Worm (Caenorhabditis elegans) whole organism, early embryonic: ENCODE results near the gene nfu-1.

Source experiments
- B0310.2 ChIP-seq: sonication (generic microtip); optimal IDR thresholded peaks from 2 replicates; lab custom pipeline; 2016; ENCODE audit warnings: mild to moderate bottlenecking, missing genetic modification characterization, missing compliant biosample characterization
- F13C5.2 ChIP-seq: sonication (generic microtip); optimal IDR thresholded peaks from 2 replicates; lab custom pipeline; 2017; ENCODE audit warnings: mild to moderate bottlenecking, missing genetic modification characterization, inconsistent platforms, missing compliant biosample characterization
- aly-1 ChIP-seq: sonication (generic microtip); optimal IDR thresholded peaks from 2 replicates; lab custom pipeline; 2016; ENCODE audit warnings: missing genetic modification characterization, missing compliant biosample characterization
- ama-1 ChIP-seq: fragments of 150-350 bp; optimal IDR thresholded peaks from 2 replicates; lab custom pipeline; 2014
- ceh-13 ChIP-seq: fragments of 200-800 bp; sonication (Bioruptor generic); optimal IDR thresholded peaks from 2 replicates; lab custom pipeline; 2018; ENCODE audit warnings: mild to moderate bottlenecking, missing genetic modification characterization, missing compliant biosample characterization
- ceh-36 ChIP-seq: sonication (generic microtip); optimal IDR thresholded peaks from 2 replicates; lab custom pipeline; 2016; ENCODE audit warnings: missing genetic modification characterization, inconsistent platforms, missing compliant biosample characterization
- ets-7 ChIP-seq: sonication (generic microtip); optimal IDR thresholded peaks from 2 replicates; lab custom pipeline; 2016; ENCODE audit warnings: missing genotype, missing genetic modification characterization, missing compliant biosample characterization
- flt-1 ChIP-seq: fragments of 200-800 bp; sonication (Bioruptor generic); IDR thresholded peaks from 2 replicates; pipeline ENCODE4 v1.3.6; 2022; ENCODE audit warnings: missing genetic modification characterization, missing compliant biosample characterization
- hmbx-1 ChIP-seq: sonication (generic microtip); optimal IDR thresholded peaks from 2 replicates; lab custom pipeline; 2016; ENCODE audit warnings: mild to moderate bottlenecking, missing genetic modification characterization, missing compliant biosample characterization
- hmg-4 ChIP-seq: fragments of 200-800 bp; sonication (Bioruptor generic); optimal IDR thresholded peaks from 2 replicates; lab custom pipeline; 2018; ENCODE audit warnings: mild to moderate bottlenecking, missing genetic modification characterization, missing compliant biosample characterization
- hnd-1 ChIP-seq: sonication (generic microtip); optimal IDR thresholded peaks from 2 replicates; lab custom pipeline; 2016; ENCODE audit warnings: missing genetic modification characterization, missing compliant biosample characterization
- pes-1 ChIP-seq: fragments of 200-800 bp; sonication (Bioruptor generic); IDR thresholded peaks from 2 replicates; pipeline ENCODE4 v1.3.6; 2022; ENCODE audit warnings: missing genetic modification reagents, missing genetic modification characterization, missing compliant biosample characterization
- scrt-1 ChIP-seq: fragments of 200-800 bp; sonication (Bioruptor generic); IDR thresholded peaks from 2 replicates; pipeline ENCODE4 v1.3.6; 2022; ENCODE audit warnings: missing genetic modification characterization, missing compliant biosample characterization
- sea-1 ChIP-seq: fragments of 200-800 bp; sonication (Bioruptor generic); conservative IDR thresholded peaks from 2 replicates; pipeline ENCODE4 v1.3.6; 2022; ENCODE audit warnings: missing genetic modification characterization, missing compliant biosample characterization
- tbx-11 ChIP-seq: fragments of 200-800 bp; sonication (Bioruptor generic); IDR thresholded peaks from 2 replicates; pipeline ENCODE4 v1.3.6; 2022; ENCODE audit warnings: missing genetic modification characterization, missing compliant biosample characterization
- tbx-37 ChIP-seq: fragments of 200-800 bp; sonication (Bioruptor generic); conservative IDR thresholded peaks from 2 replicates; pipeline ENCODE4 v1.3.6; 2022; ENCODE audit warnings: missing genetic modification reagents, missing genetic modification characterization, missing compliant biosample characterization
- tra-4 ChIP-seq: sonication (generic microtip); optimal IDR thresholded peaks from 2 replicates; lab custom pipeline; 2017; ENCODE audit warnings: missing genetic modification characterization, missing compliant biosample characterization

nfu-1 gene

DNA sequence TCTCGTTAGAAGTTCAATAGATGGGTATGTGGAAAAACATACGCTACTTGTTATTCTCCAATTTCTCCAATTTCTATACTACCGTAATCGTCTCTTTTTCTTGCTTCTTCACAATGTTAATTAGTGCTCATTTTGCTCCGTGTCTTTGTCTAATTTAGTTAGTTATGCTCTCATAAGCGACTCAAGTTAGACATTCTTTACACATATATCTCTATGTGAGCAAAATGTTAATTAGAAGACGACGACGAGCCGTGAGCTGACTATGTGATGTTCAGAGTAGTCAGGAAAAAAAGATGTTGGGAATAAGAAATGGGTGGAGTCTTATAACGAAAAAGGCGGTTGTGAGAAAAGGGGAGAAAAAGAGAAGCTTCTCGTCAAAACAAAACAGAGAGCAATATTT, 39.7 kb upstream of the nfu-1 start:
- TF ChIP-seq pes-1 (GFP tag; lab: Robert Waterston, UW) (no peak), flt-1 (no peak)

DNA sequence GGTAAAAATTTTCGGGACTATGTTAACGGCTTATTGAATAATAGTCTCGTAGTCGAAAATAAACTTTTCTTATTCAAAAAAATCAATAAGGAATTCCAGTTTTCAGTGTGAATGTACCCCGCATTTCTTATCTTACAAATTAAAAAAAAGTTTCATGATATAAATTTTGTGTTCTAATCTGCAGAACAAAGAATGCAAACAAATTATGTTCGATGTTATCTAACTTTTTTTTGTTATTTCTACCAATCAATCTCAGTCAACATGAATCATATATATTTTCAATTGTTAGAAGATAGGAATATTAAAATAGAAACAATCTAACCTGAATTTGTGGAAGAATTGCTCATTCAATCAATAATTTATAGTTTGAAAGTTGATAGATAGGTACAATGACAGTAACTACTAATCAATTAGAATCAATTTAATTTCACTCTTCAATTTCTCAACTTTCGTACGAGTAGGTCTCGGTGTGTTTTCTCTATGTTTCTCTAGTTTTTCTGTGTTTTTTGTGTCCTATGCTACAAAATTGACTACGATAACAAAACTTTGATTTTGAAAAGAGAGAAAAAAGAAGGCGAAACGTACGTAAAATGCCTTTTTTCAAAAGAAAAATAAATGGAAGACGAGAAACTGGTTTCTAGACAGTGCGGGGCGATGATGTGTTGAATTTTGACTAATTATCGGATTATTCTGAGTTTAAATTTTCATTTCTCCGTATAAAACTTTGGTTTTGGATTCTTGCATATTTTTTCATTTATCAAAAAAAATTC, 37.2 kb upstream of the nfu-1 start, which contains the start of the genes unc-43 and Y43C5B.3:
Gene unc-43 (minus strand): TSS at position 347 of the 770 bp plus-strand sequence.
Gene Y43C5B.3 (plus strand): TSS at position 720 of the 770 bp plus-strand sequence.
- TF ChIP-seq tra-4: no peak
- no peak for TF ChIP-seq ama-1 (lab: Kevin White, UChicago)

DNA sequence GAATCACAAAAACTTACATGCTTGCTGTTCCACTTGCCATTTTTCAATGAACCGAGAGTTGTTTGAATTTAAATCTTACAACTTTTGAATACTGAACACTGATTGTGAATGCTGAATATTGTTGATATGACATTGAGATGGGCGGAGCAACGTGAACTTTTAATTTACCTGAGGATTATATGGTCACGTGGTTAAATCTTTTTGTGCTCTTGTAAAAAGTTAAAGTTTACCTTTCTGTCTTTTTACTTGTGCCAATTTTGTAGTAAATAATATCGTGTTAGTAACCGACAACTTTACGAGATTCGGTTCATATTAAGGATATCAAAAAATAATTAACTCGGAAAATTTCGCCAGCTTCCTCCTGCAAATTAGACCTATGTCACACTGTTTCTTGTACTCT, 35.0 kb upstream of the nfu-1 start, which contains the start of gene Y43C5B.2:
Gene Y43C5B.2 (minus strand): TSS at position 101 of the 400 bp plus-strand sequence.
- TF ChIP-seq sea-1: no peak
- no peak for TF ChIP-seq tra-4
- TF ChIP-seq flt-1: no peak
- no peak for TF ChIP-seq ceh-13
- no peak for TF ChIP-seq hmbx-1
- no peak for TF ChIP-seq aly-1 (tag; lab: Kevin White, UChicago)
- TF ChIP-seq ets-7: no peak
- TF ChIP-seq B0310.2: no peak
- no peak for TF ChIP-seq ama-1 (lab: Kevin White, UChicago)
- TF ChIP-seq ceh-36: no peak
- TF ChIP-seq F13C5.2 (tag; lab: Kevin White, UChicago): no peak
- TF ChIP-seq tbx-37 (GFP tag; lab: Robert Waterston, UW): no peak
- no peak for TF ChIP-seq scrt-1 (GFP tag; lab: Robert Waterston, UW)
- no peak for TF ChIP-seq pes-1 (GFP tag; lab: Robert Waterston, UW)
- no peak for TF ChIP-seq hnd-1 (tag; lab: Kevin White, UChicago)
- TF ChIP-seq hmg-4 (GFP tag; lab: Kevin White, UChicago): no peak
- TF ChIP-seq tbx-11 (GFP tag; lab: Robert Waterston, UW): no peak

DNA sequence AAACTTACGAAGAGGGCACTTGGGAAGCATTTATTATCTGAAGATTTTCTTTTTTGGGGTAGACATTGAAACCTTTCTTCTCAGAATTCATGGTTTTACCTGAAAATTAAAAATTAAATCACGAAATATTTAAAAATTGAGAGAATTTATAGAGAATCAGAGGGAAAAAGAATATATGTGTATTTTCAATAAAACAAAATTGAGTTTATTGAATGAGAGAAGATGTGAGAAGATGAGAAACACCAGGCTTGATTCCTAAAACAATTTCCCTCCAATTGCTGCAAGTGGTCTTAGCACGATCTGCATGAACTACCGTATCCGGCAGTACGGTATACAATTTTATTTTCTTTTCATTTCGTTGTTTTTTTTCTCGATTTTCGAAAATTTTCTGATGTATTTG, 30.1 kb upstream of the nfu-1 start, which contains the start of gene R11A8.1:
Gene R11A8.1 (minus strand): TSS at position 101 of the 400 bp plus-strand sequence.
- no peak for TF ChIP-seq tra-4

DNA sequence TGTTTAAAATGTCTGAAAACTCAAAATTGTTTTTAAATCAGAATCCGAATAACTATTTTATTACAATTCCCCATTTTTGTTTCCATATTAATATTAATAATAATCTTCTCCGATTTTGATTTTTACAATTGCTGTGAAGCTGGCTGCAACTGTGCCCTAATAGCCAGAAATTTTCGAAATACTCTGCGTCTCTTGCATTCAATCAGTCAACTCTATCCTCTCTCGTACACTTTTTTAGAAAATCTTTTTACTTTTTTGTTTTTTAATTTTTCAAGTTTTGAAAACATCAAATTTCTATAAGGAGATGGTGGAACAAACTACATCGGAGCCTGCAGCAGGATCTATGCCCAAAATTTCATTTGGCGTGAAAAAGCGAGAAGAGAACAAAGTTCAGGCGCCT, 29.4 kb upstream of the nfu-1 start, which contains the start of gene gkow-1:
Gene gkow-1 (plus strand): TSS at position 301 of the 400 bp plus-strand sequence.
- TF ChIP-seq ets-7 (no peak), flt-1 (no peak), ceh-13 (no peak), ama-1 (lab: Kevin White, UChicago) (no peak), tbx-37 (GFP tag; lab: Robert Waterston, UW) (no peak), sea-1 (no peak), pes-1 (GFP tag; lab: Robert Waterston, UW) (no peak), aly-1 (tag; lab: Kevin White, UChicago) (no peak), tra-4 (no peak), tbx-11 (GFP tag; lab: Robert Waterston, UW) (no peak), scrt-1 (GFP tag; lab: Robert Waterston, UW) (no peak), ceh-36 (no peak), B0310.2 (no peak), hmg-4 (GFP tag; lab: Kevin White, UChicago) (no peak), hnd-1 (tag; lab: Kevin White, UChicago) (no peak)

DNA sequence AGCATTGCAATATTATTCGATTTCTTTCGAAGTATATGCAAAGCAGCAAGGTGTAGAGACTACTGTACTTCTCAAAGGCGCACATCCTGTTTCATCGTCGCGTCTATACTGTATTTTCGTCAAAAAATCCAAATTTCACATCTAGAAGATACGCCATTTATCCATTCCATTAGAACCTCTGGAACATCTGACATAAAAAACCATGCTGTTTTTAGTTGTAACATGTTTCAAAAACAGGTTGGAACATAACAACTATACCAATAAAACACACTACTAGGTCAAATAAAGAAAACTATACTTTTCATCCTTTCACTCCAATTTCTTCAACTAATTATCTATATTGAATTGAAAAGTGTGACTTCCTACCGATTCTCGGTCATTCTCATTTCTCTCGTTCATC, 26.9 kb upstream of the nfu-1 start, which contains the start of gene ugt-59:
Gene ugt-59 (plus strand): TSS at position 301 of the 400 bp plus-strand sequence.
- TF ChIP-seq tra-4 (no peak), ceh-36 (no peak), hnd-1 (tag; lab: Kevin White, UChicago) (no peak), hmbx-1 (no peak), scrt-1 (GFP tag; lab: Robert Waterston, UW) (no peak), aly-1 (tag; lab: Kevin White, UChicago) (no peak), tbx-11 (GFP tag; lab: Robert Waterston, UW) (no peak), sea-1 (no peak)

DNA sequence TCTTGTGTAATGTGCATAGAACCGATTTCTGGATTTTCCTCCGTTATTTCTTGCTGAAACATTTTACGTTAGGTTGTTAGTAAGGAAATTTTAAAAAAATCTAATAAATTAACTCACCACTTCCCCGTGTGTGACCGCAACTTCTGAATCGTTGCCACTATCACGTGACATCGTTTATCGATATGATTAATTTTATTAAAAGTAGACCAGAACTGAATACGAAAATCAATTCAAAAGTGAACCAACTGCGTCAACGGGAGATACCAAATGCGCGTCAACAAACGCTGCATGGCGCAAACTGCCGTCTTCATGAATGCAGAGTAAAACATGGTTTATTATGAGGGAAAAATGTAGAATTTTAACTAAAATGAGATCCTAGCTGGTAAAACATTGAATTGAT, 21.2 kb upstream of the nfu-1 start, which contains the start of gene sir-2.1:
Gene sir-2.1 (minus strand): TSS at position 212 of the 400 bp plus-strand sequence.
- TF ChIP-seq flt-1: no peak
- TF ChIP-seq tbx-11 (GFP tag; lab: Robert Waterston, UW): no peak
- TF ChIP-seq hnd-1 (tag; lab: Kevin White, UChicago): no peak
- no peak for TF ChIP-seq ceh-36

DNA sequence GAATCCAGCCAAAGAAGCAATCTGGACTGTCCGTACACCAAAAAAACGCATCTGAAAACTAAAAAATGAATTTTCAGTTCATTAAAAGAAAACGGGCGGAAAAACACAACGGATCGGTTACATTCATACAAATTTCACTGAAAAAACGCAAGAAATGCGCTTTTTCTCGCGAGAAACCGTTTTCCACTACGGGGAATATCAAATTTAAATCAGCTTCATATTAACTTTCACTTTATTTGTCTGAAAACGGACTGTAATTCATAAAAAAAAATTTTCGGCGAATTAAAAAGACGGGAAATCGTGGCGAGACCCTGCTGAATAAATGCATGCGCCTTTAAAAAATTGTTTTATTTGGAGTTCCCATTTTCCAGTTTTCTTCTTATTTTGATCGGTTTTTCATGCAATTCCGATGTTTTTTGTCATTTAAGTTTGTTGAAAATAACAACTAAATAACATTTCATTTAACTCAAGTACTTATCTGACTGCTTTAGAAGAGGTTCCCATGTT, 19.4 kb upstream of the nfu-1 start, which contains the start of gene pges-2:
Gene pges-2 (minus strand): TSS at position 51 of the 507 bp plus-strand sequence.
- no peak for TF ChIP-seq tbx-11 (GFP tag; lab: Robert Waterston, UW)
- no peak for TF ChIP-seq F13C5.2 (tag; lab: Kevin White, UChicago)
- no peak for TF ChIP-seq ama-1 (lab: Kevin White, UChicago)
- no peak for TF ChIP-seq B0310.2
- no peak for TF ChIP-seq pes-1 (GFP tag; lab: Robert Waterston, UW)
- TF ChIP-seq tbx-37 (GFP tag; lab: Robert Waterston, UW): no peak
- TF ChIP-seq sea-1: no peak
- no peak for TF ChIP-seq hmg-4 (GFP tag; lab: Kevin White, UChicago)
- TF ChIP-seq ceh-36: no peak
- no peak for TF ChIP-seq scrt-1 (GFP tag; lab: Robert Waterston, UW)
- TF ChIP-seq aly-1 (tag; lab: Kevin White, UChicago): no peak
- no peak for TF ChIP-seq tra-4
- no peak for TF ChIP-seq hmbx-1
